Worm (Caenorhabditis elegans): ENCODE results near the gene F35D2.3.

- TF ChIP-seq pes-1 (GFP tag; IDR thresholded peaks at IDR 0.05) = no peak
- TF ChIP-seq F13C5.2 (tag; optimal IDR thresholded peaks at IDR 0.05) = no peak
- TF ChIP-seq aly-1 (tag; optimal IDR thresholded peaks at IDR 0.05) = no peak
- no peak for TF ChIP-seq flt-1 (GFP tag; IDR thresholded peaks at IDR 0.05)
- no peak for TF ChIP-seq ama-1 (optimal IDR thresholded peaks at IDR 0.05)
- TF ChIP-seq sea-1 (GFP tag; conservative IDR thresholded peaks at IDR 0.05) = no peak
- no peak for TF ChIP-seq tra-4 (tag; optimal IDR thresholded peaks at IDR 0.05)
- TF ChIP-seq scrt-1 (GFP tag; IDR thresholded peaks at IDR 0.05) = no peak
Measured at ce11 chrII:7545364-7545763, 25.0 kb upstream of the F35D2.3 start.

Data from whole organism, early embryonic.